Worm (Caenorhabditis elegans) whole organism, mixed stage, embryonic: Measurements from ENCODE around the gene C38C3.6.

Source experiments
- bed-3 ChIP-seq: fragments of 200-800 bp; sonication (Bioruptor generic); optimal IDR thresholded peaks from 3 replicates; lab custom pipeline; 2018; ENCODE audit warnings: mild to moderate bottlenecking, missing genetic modification characterization, moderate library complexity, missing compliant biosample characterization
- ceh-43 ChIP-seq: fragments of 200-800 bp; sonication (Bioruptor generic); optimal IDR thresholded peaks from 2 replicates; lab custom pipeline; 2018; ENCODE audit warnings: mild to moderate bottlenecking, missing genetic modification characterization, moderate library complexity, missing compliant biosample characterization
- flh-1 ChIP-seq: fragments of 200-800 bp; sonication (Bioruptor generic); optimal IDR thresholded peaks from 2 replicates; lab custom pipeline; 2018; ENCODE audit warnings: mild to moderate bottlenecking, missing genetic modification characterization, moderate library complexity, missing compliant biosample characterization
- lin-13 ChIP-seq: fragments of 150-350 bp; optimal IDR thresholded peaks from 2 replicates; lab custom pipeline; 2014; ENCODE audit warnings: missing biosample characterization, missing genetic modification characterization
- mab-5 ChIP-seq: fragments of 150-350 bp; optimal IDR thresholded peaks from 2 replicates; lab custom pipeline; 2014; ENCODE audit warnings: missing biosample characterization, missing genetic modification characterization
- mep-1 ChIP-seq: fragments of 150-350 bp; optimal IDR thresholded peaks from 2 replicates; lab custom pipeline; 2017; ENCODE audit warnings: missing biosample characterization, missing genetic modification reagents, missing genetic modification characterization, inconsistent platforms
- nhr-12 ChIP-seq: fragments of 150-350 bp; optimal IDR thresholded peaks from 2 replicates; lab custom pipeline; 2014; ENCODE audit warnings: missing biosample characterization, missing genetic modification characterization
- nhr-237 ChIP-seq: fragments of 150-350 bp; optimal IDR thresholded peaks from 2 replicates; lab custom pipeline; 2014; ENCODE audit warnings: missing biosample characterization, missing genetic modification characterization
- nhr-28 ChIP-seq: fragments of 150-350 bp; optimal IDR thresholded peaks from 2 replicates; lab custom pipeline; 2014; ENCODE audit warnings: missing biosample characterization, missing genetic modification characterization
- nhr-76 ChIP-seq: sonication (generic microtip); optimal IDR thresholded peaks from 2 replicates; lab custom pipeline; 2017; ENCODE audit warnings: missing biosample characterization, missing genetic modification characterization
- pha-4 ChIP-seq: fragments of 150-350 bp; optimal IDR thresholded peaks from 2 replicates; lab custom pipeline; 2018; ENCODE audit warnings: missing biosample characterization, missing genetic modification reagents, missing genetic modification characterization
- snpc-4 ChIP-seq: fragments of 150-350 bp; optimal IDR thresholded peaks from 2 replicates; lab custom pipeline; 2014; ENCODE audit warnings: missing biosample characterization, missing genetic modification characterization
- sptf-1 ChIP-seq: sonication (generic microtip); optimal IDR thresholded peaks from 2 replicates; lab custom pipeline; 2017; ENCODE audit warnings: mild to moderate bottlenecking, missing genetic modification characterization, moderate library complexity, missing compliant biosample characterization
- ztf-11 ChIP-seq: fragments of 150-350 bp; optimal IDR thresholded peaks from 2 replicates; lab custom pipeline; 2014; ENCODE audit warnings: missing biosample characterization, missing genetic modification characterization

ce11 chrV:1491510-1491909 lies at the start of gene C38C3.6:
- TF ChIP-seq mep-1 = no peak
- TF ChIP-seq snpc-4 (tag; lab: Kevin White, UChicago) = no peak
- TF ChIP-seq nhr-237 (tag; lab: Kevin White, UChicago) = no peak
- TF ChIP-seq ztf-11 (tag; lab: Kevin White, UChicago) = no peak
- no peak for TF ChIP-seq mab-5
- TF ChIP-seq nhr-28 (tag; lab: Kevin White, UChicago) = no peak
- TF ChIP-seq bed-3 (GFP tag; lab: Kevin White, UChicago) = no peak
- TF ChIP-seq nhr-76 (tag; lab: Kevin White, UChicago) = no peak
- TF ChIP-seq lin-13 (tag; lab: Kevin White, UChicago) = no peak
- no peak for TF ChIP-seq flh-1 (GFP tag; lab: Kevin White, UChicago)
- TF ChIP-seq sptf-1 (tag; lab: Kevin White, UChicago) = no peak
- TF ChIP-seq pha-4 (tag; lab: Kevin White, UChicago) = no peak
- TF ChIP-seq nhr-12 (tag; lab: Kevin White, UChicago) = no peak
- no peak for TF ChIP-seq ceh-43 (GFP tag; lab: Kevin White, UChicago)
